Fruit fly (Drosophila melanogaster): ENCODE results near the gene Hyls1.

The Hyls1 gene

dm6 chr2L:16323544-16323943 lies 28.9 kb downstream of the Hyls1 start:
- TF ChIP-seq Six4 (GFP tag; optimal IDR thresholded peaks at IDR 0.05) (no peak), grn (GFP tag; optimal IDR thresholded peaks at IDR 0.05) (no peak), CG10267 (tag; optimal IDR thresholded peaks at IDR 0.05) (no peak), CG3995 (GFP tag; optimal IDR thresholded peaks at IDR 0.05) (no peak), sd (tag; optimal IDR thresholded peaks at IDR 0.05) (peak; percentile 40), CG11696 (GFP tag; IDR thresholded peaks at IDR 0.05) (no peak), CG17829 (tag; optimal IDR thresholded peaks at IDR 0.05) (peak; percentile 17), twi (tag; optimal IDR thresholded peaks at IDR 0.05) (peak; percentile 69), Neu2 (GFP tag; optimal IDR thresholded peaks at IDR 0.05; ENCODE audit: borderline replicate concordance) (peak; percentile 89), Med (GFP tag) (peak; percentile 38), CG14860 (GFP tag; IDR thresholded peaks at IDR 0.05; ENCODE audit: partially characterized antibody) (no peak), fd64A (GFP tag; optimal IDR thresholded peaks at IDR 0.05) (no peak), zen (tag; optimal IDR thresholded peaks at IDR 0.05) (no peak), fru (optimal IDR thresholded peaks at IDR 0.05) (no peak), kni (GFP tag; optimal IDR thresholded peaks at IDR 0.05) (peak; percentile 66), ab (GFP tag; optimal IDR thresholded peaks at IDR 0.05) (no peak), Hr78 (GFP tag; optimal IDR thresholded peaks at IDR 0.05) (no peak), pros (GFP tag; optimal IDR thresholded peaks at IDR 0.05) (peak; percentile 73), cato (GFP tag; optimal IDR thresholded peaks at IDR 0.05; ENCODE audit: borderline replicate concordance) (no peak), trem (tag; optimal IDR thresholded peaks at IDR 0.05) (no peak), CG2199 (GFP tag; IDR thresholded peaks at IDR 0.05) (peak; percentile 58; the same call in 2 of the 3 replicates), CG33557 (GFP tag; optimal IDR thresholded peaks at IDR 0.05) (no peak), tll (GFP tag; optimal IDR thresholded peaks at IDR 0.05) (peak in 1 of 2 experiments; percentile 86)

DNA sequence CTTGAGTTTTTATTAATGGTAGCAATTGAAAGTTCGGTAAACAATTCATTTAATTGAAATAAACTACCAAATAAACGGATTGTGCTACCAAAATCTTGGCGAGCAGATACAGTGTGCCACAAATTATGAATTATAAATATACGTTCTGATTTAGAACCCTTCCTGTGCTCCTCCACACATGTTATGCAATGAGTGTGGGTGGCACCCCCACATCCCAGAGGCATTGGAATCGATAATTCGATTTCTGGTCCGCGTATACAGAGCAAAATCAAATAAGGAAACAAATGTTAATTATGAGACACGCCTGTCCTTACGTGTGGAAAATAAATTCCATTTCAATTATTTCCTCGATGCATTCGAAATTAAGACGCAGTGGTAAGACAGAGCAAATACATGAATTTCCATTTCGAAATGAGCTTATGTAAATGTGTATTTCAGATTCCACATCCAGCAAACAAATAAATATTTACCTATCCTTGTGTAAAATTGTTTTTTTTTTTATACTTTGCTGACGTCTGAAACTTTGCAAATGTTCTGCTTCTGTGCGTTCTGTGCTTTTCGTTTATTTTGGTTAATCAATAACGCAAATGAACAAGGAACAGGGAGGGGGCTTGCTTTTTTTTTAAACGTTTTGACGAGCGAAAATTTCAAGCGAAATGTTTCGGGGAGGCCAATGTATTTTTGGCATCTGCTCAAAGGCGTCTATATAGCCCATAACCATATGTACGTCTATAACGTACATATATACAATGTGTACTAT lies 30.4 kb downstream of the Hyls1 start:
- TF ChIP-seq sd (tag; optimal IDR thresholded peaks at IDR 0.05) (peak; percentile 79), Med (GFP tag) (peak; percentile 10), Pdp1 (GFP tag; optimal IDR thresholded peaks at IDR 0.05) (peak in 1 of 2 experiments; percentile 85), NfI (GFP tag; optimal IDR thresholded peaks at IDR 0.05) (no peak), nerfin-2 (GFP tag; IDR thresholded peaks at IDR 0.05; ENCODE audit: partially characterized antibody) (no peak), CG9727 (GFP tag; optimal IDR thresholded peaks at IDR 0.05) (no peak), yki (optimal IDR thresholded peaks at IDR 0.05) (no peak), Dad (GFP tag; optimal IDR thresholded peaks at IDR 0.05) (no peak), CG10431 (GFP tag; optimal IDR thresholded peaks at IDR 0.05) (no peak), rib (GFP tag; IDR thresholded peaks at IDR 0.05) (peak; percentile 65), dati (GFP tag; IDR thresholded peaks at IDR 0.05) (no peak), sr (GFP tag; IDR thresholded peaks at IDR 0.05) (0 out of 3 replicates have a peak, but pooled peaks have one; percentile 35), Myb (GFP tag; optimal IDR thresholded peaks at IDR 0.05) (no peak), ssp (GFP tag; IDR thresholded peaks at IDR 0.05) (no peak), CG4328 (GFP tag; optimal IDR thresholded peaks at IDR 0.05) (no peak), CG10543 (GFP tag; optimal IDR thresholded peaks at IDR 0.05) (peak; percentile 59), Ada2b (GFP tag; IDR thresholded peaks at IDR 0.05) (no peak), onecut (GFP tag; IDR thresholded peaks at IDR 0.05) (peak; percentile 63), Hmx (GFP tag; optimal IDR thresholded peaks at IDR 0.05) (no peak), CG9817 (tag; optimal IDR thresholded peaks at IDR 0.05) (no peak), caup (GFP tag; optimal IDR thresholded peaks at IDR 0.05; ENCODE audit: severe bottlenecking) (no peak)
